Worm (Caenorhabditis elegans) whole organism, L3 larva: ENCODE measurements around the gene mrps-33.

Source experiments
- ama-1 ChIP-seq: fragments of 150-350 bp; optimal IDR thresholded peaks from 2 replicates; lab custom pipeline; 2018
- ceh-28 ChIP-seq: fragments of 150-350 bp; optimal IDR thresholded peaks from 2 replicates; lab custom pipeline; 2014; ENCODE audit warnings: missing biosample characterization, missing genetic modification reagents, missing genetic modification characterization
- ceh-82 ChIP-seq: fragments of 150-350 bp; optimal IDR thresholded peaks from 2 replicates; lab custom pipeline; 2014; ENCODE audit warnings: missing biosample characterization, missing genetic modification characterization
- ceh-9 ChIP-seq: sonication (generic microtip); optimal IDR thresholded peaks from 2 replicates; lab custom pipeline; 2018; ENCODE audit warnings: missing biosample characterization, missing genetic modification characterization
- egl-27 ChIP-seq: sonication (generic microtip); optimal IDR thresholded peaks from 4 replicates; lab custom pipeline; 2017; ENCODE audit warnings: missing biosample characterization, missing genetic modification reagents, missing genetic modification characterization
- elt-1 ChIP-seq: fragments of 150-350 bp; optimal IDR thresholded peaks from 2 replicates; lab custom pipeline; 2014; ENCODE audit warnings: missing biosample characterization, missing genetic modification characterization
- elt-2 ChIP-seq: sonication (generic microtip); optimal IDR thresholded peaks from 2 replicates; lab custom pipeline; 2016; ENCODE audit warnings: missing genetic modification reagents, mild to moderate bottlenecking, missing genetic modification characterization, missing compliant biosample characterization
- fkh-10 ChIP-seq: sonication (generic microtip); optimal IDR thresholded peaks from 2 replicates; lab custom pipeline; 2017; ENCODE audit warnings: missing biosample characterization, missing genetic modification reagents, missing genetic modification characterization
- hmg-11 ChIP-seq: sonication (generic microtip); optimal IDR thresholded peaks from 2 replicates; lab custom pipeline; 2016; ENCODE audit warnings: missing genetic modification characterization, missing compliant biosample characterization
- jun-1 ChIP-seq: fragments of 150-350 bp; optimal IDR thresholded peaks from 2 replicates; lab custom pipeline; 2014; ENCODE audit warnings: missing biosample characterization, missing genetic modification reagents, missing genetic modification characterization
- lin-15B ChIP-seq: fragments of 150-350 bp; optimal IDR thresholded peaks from 2 replicates; lab custom pipeline; 2014; ENCODE audit warnings: missing biosample characterization, missing genetic modification characterization
- lin-39 ChIP-seq: fragments of 150-350 bp; optimal IDR thresholded peaks from 2 replicates; lab custom pipeline; 2018; ENCODE audit warnings: missing biosample characterization, missing genetic modification reagents, missing genetic modification characterization
- lsy-12 ChIP-seq: sonication (generic microtip); optimal IDR thresholded peaks from 2 replicates; lab custom pipeline; 2016; ENCODE audit warnings: mild to moderate bottlenecking, missing genetic modification characterization, missing compliant biosample characterization
- mdl-1 ChIP-seq: fragments of 150-350 bp; optimal IDR thresholded peaks from 2 replicates; lab custom pipeline; 2014; ENCODE audit warnings: missing biosample characterization, missing genetic modification characterization
- mml-1 ChIP-seq: fragments of 150-350 bp; sonication (generic microtip); optimal IDR thresholded peaks from 3 replicates; lab custom pipeline; 2014; ENCODE audit warnings: missing biosample characterization, missing genetic modification characterization
- nfya-1 ChIP-seq: sonication (generic microtip); optimal IDR thresholded peaks from 2 replicates; lab custom pipeline; 2017; ENCODE audit warnings: missing genetic modification characterization, mild to moderate bottlenecking, missing compliant biosample characterization, antibody characterized with exemption, moderate library complexity; ENCODE audit not compliant: insufficient read depth
- nhr-11 ChIP-seq: fragments of 150-350 bp; optimal IDR thresholded peaks from 2 replicates; lab custom pipeline; 2014; ENCODE audit warnings: missing biosample characterization, missing genetic modification characterization
- nhr-12 ChIP-seq: fragments of 150-350 bp; optimal IDR thresholded peaks from 2 replicates; lab custom pipeline; 2014; ENCODE audit warnings: missing biosample characterization, missing genetic modification characterization
- nhr-237 ChIP-seq: fragments of 150-350 bp; optimal IDR thresholded peaks from 2 replicates; lab custom pipeline; 2014; ENCODE audit warnings: missing biosample characterization, missing genetic modification characterization
- nhr-43 ChIP-seq: sonication (generic microtip); optimal IDR thresholded peaks from 2 replicates; lab custom pipeline; 2016; ENCODE audit warnings: mild to moderate bottlenecking, missing genetic modification characterization, missing compliant biosample characterization; ENCODE audit not compliant: poor library complexity, severe bottlenecking
- nhr-67 ChIP-seq: fragments of 150-350 bp; optimal IDR thresholded peaks from 2 replicates; lab custom pipeline; 2014; ENCODE audit warnings: missing biosample characterization, missing genetic modification characterization
- nhr-76 ChIP-seq: fragments of 150-350 bp; sonication (generic microtip); optimal IDR thresholded peaks from 5 replicates; lab custom pipeline; 2014; ENCODE audit warnings: missing biosample characterization, missing genetic modification characterization
- nhr-77 ChIP-seq: fragments of 150-350 bp; optimal IDR thresholded peaks from 2 replicates; lab custom pipeline; 2014; ENCODE audit warnings: missing biosample characterization, missing genetic modification characterization
- pha-4 ChIP-seq: fragments of 150-350 bp; optimal IDR thresholded peaks from 2 replicates; lab custom pipeline; 2014; ENCODE audit warnings: missing biosample characterization, missing genetic modification reagents, missing genetic modification characterization
- pqm-1 ChIP-seq: fragments of 150-350 bp; optimal IDR thresholded peaks from 2 replicates; lab custom pipeline; 2017; ENCODE audit warnings: missing biosample characterization, missing genetic modification characterization, inconsistent platforms
- sea-2 ChIP-seq: fragments of 150-350 bp; sonication (generic microtip); optimal IDR thresholded peaks from 4 replicates; lab custom pipeline; 2014; ENCODE audit warnings: missing biosample characterization, missing genetic modification reagents, missing genetic modification characterization
- skn-1 ChIP-seq: fragments of 150-350 bp; optimal IDR thresholded peaks from 2 replicates; lab custom pipeline; 2014; ENCODE audit warnings: missing biosample characterization, missing genetic modification characterization
- snpc-4 ChIP-seq: fragments of 150-350 bp; optimal IDR thresholded peaks from 2 replicates; lab custom pipeline; 2014; ENCODE audit warnings: missing biosample characterization, missing genetic modification characterization
- tbx-2 ChIP-seq: sonication (generic microtip); optimal IDR thresholded peaks from 2 replicates; lab custom pipeline; 2016; ENCODE audit warnings: mild to moderate bottlenecking, missing genetic modification characterization, missing compliant biosample characterization
- unc-39 ChIP-seq: sonication (generic microtip); optimal IDR thresholded peaks from 4 replicates; lab custom pipeline; 2017; ENCODE audit warnings: missing biosample characterization, missing genetic modification characterization
- unc-62 ChIP-seq: fragments of 150-350 bp; sonication (generic microtip); optimal IDR thresholded peaks from 4 replicates; lab custom pipeline; 2014; ENCODE audit warnings: missing biosample characterization, missing genetic modification reagents, missing genetic modification characterization
- zag-1 ChIP-seq: fragments of 150-350 bp; optimal IDR thresholded peaks from 2 replicates; lab custom pipeline; 2014; ENCODE audit warnings: missing biosample characterization, missing genetic modification characterization
- ztf-11 ChIP-seq: fragments of 150-350 bp; optimal IDR thresholded peaks from 2 replicates; lab custom pipeline; 2014; ENCODE audit warnings: missing biosample characterization, missing genetic modification characterization
- ztf-4 ChIP-seq: fragments of 150-350 bp; optimal IDR thresholded peaks from 2 replicates; lab custom pipeline; 2014; ENCODE audit warnings: missing biosample characterization, missing genetic modification characterization

The mrps-33 gene

ce11 chrIV:8762471-8762870, 22.6 kb upstream of the mrps-33 start:
- TF ChIP-seq hmg-11 (tag; lab: Kevin White, UChicago) (peak; percentile 28), elt-2 (no peak), ceh-28 (peak; percentile 69), nhr-67 (tag; lab: Kevin White, UChicago) (no peak), lsy-12 (no peak), sea-2 (peak; percentile 46), lin-39 (tag; lab: Kevin White, UChicago) (peak; percentile 81), snpc-4 (peak; percentile 52), nhr-12 (no peak), jun-1 (tag; lab: Kevin White, UChicago) (no peak), fkh-10 (GFP tag; lab: Kevin White, UChicago) (peak; percentile 48), lin-15B (tag; lab: Kevin White, UChicago) (peak; percentile 37), nfya-1 (tag; lab: Kevin White, UChicago) (peak; percentile 82)
- TF ChIP-seq, all 47 proteins: peak for 8

- TF ChIP-seq mdl-1 (tag; lab: Kevin White, UChicago) (no peak), nhr-12 (no peak), nhr-43 (tag; lab: Kevin White, UChicago) (no peak), tbx-2 (tag; lab: Kevin White, UChicago) (no peak), ceh-9 (tag; lab: Kevin White, UChicago) (no peak), mml-1 (no peak), skn-1 (tag; lab: Kevin White, UChicago) (no peak), lin-39 (tag; lab: Kevin White, UChicago) (no peak), nhr-77 (no peak), pha-4 (no peak), unc-62 (GFP tag; lab: Kevin White, UChicago) (no peak), nhr-76 (tag; lab: Kevin White, UChicago) (no peak), snpc-4 (no peak), elt-2 (no peak), lin-15B (tag; lab: Kevin White, UChicago) (no peak), nhr-11 (tag; lab: Kevin White, UChicago) (no peak), ama-1 (no peak), zag-1 (no peak)
- TF ChIP-seq, all 47 proteins: peak for 0
Observed at ce11 chrIV:8761896-8762295, 22.1 kb upstream of the mrps-33 start, which contains the start of the genes F20C5.11 and klp-11. Gene F20C5.11, minus strand, starts transcription at chrIV:8761996. Gene klp-11, minus strand, starts transcription at chrIV:8762066.

- no peak for TF ChIP-seq nhr-67 (tag; lab: Kevin White, UChicago)
- TF ChIP-seq lin-39 (tag; lab: Kevin White, UChicago): peak; percentile 84
- peak; percentile 32 for TF ChIP-seq hmg-11 (tag; lab: Kevin White, UChicago)
- peak; percentile 66 for TF ChIP-seq nfya-1 (tag; lab: Kevin White, UChicago)
- TF ChIP-seq lin-15B (tag; lab: Kevin White, UChicago): peak; percentile 27
- TF ChIP-seq elt-2: peak; percentile 17
- TF ChIP-seq pha-4: peak; percentile 4
- peak; percentile 37 for TF ChIP-seq fkh-10 (GFP tag; lab: Kevin White, UChicago)
- TF ChIP-seq ceh-9 (tag; lab: Kevin White, UChicago): no peak
Observed at ce11 chrIV:8758620-8759019, 18.8 kb upstream of the mrps-33 start.

ce11 chrIV:8757729-8758128, 17.9 kb upstream of the mrps-33 start:
- no peak for TF ChIP-seq mdl-1 (tag; lab: Kevin White, UChicago)
- peak; percentile 68 for TF ChIP-seq pqm-1 (tag; lab: Kevin White, UChicago)
- TF ChIP-seq nfya-1 (tag; lab: Kevin White, UChicago): peak; percentile 41
- TF ChIP-seq unc-39 (tag; lab: Kevin White, UChicago): no peak
- TF ChIP-seq elt-1 (tag; lab: Kevin White, UChicago): no peak
- TF ChIP-seq ztf-4: no peak
- no peak for TF ChIP-seq nhr-237 (tag; lab: Kevin White, UChicago)
- TF ChIP-seq elt-2: peak; percentile 85
- peak; percentile 45 for TF ChIP-seq pha-4

- TF ChIP-seq zag-1 (no peak), pqm-1 (tag; lab: Kevin White, UChicago) (no peak), nhr-237 (tag; lab: Kevin White, UChicago) (no peak), skn-1 (tag; lab: Kevin White, UChicago) (no peak), elt-2 (no peak), egl-27 (tag; lab: Kevin White, UChicago) (no peak), fkh-10 (GFP tag; lab: Kevin White, UChicago) (no peak), elt-1 (tag; lab: Kevin White, UChicago) (no peak), ztf-11 (no peak), hmg-11 (tag; lab: Kevin White, UChicago) (no peak), ceh-82 (tag; lab: Kevin White, UChicago) (no peak)
Observed at ce11 chrIV:8754727-8755126, 14.9 kb upstream of the mrps-33 start, which contains the start of gene elli-1. Gene elli-1, minus strand, starts transcription at chrIV:8754827.
